Worm (Caenorhabditis elegans) whole organism, L1 larva: ENCODE results near the gene R07E5.15.

ENCODE experiments used
- C16A3.4 ChIP-seq: fragments of 150-350 bp; optimal IDR thresholded peaks from 2 replicates; lab custom pipeline; 2014; ENCODE audit warnings: missing biosample characterization, missing genetic modification characterization
- aha-1 ChIP-seq: fragments of 150-350 bp; optimal IDR thresholded peaks from 2 replicates; lab custom pipeline; 2014; ENCODE audit warnings: missing biosample characterization, missing genetic modification characterization
- ces-1 ChIP-seq: fragments of 150-350 bp; optimal IDR thresholded peaks from 2 replicates; lab custom pipeline; 2014; ENCODE audit warnings: missing biosample characterization, missing genetic modification reagents, missing genetic modification characterization
- fkh-10 ChIP-seq: sonication (generic microtip); optimal IDR thresholded peaks from 2 replicates; lab custom pipeline; 2017; ENCODE audit warnings: missing biosample characterization, missing genetic modification reagents, missing genetic modification characterization
- lin-39 ChIP-seq: fragments of 150-350 bp; optimal IDR thresholded peaks from 2 replicates; lab custom pipeline; 2014; ENCODE audit warnings: missing biosample characterization, missing genetic modification reagents, missing genetic modification characterization
- mdl-1 ChIP-seq, 2 experiments: fragments of 150-350 bp; optimal IDR thresholded peaks; 2 replicates each; lab custom pipeline; 2014 to 2017; ENCODE audit warnings: missing biosample characterization in 2 of 2, missing genetic modification characterization in 2 of 2, inconsistent platforms in 1 of 2
- nhr-20 ChIP-seq: sonication (generic microtip); optimal IDR thresholded peaks from 2 replicates; lab custom pipeline; 2016; ENCODE audit warnings: mild to moderate bottlenecking, missing genetic modification characterization, missing compliant biosample characterization
- unc-62 ChIP-seq: fragments of 150-350 bp; optimal IDR thresholded peaks from 2 replicates; lab custom pipeline; 2014; ENCODE audit warnings: missing biosample characterization, missing genetic modification reagents, missing genetic modification characterization

ce11 chrIII:4448029-4448428 is 46.8 kb downstream of the R07E5.15 start:
- TF ChIP-seq unc-62 (GFP tag; lab: Kevin White, UChicago), result no peak
- no peak for TF ChIP-seq fkh-10 (GFP tag; lab: Kevin White, UChicago)
- TF ChIP-seq nhr-20 (tag; lab: Kevin White, UChicago), result no peak
- TF ChIP-seq lin-39 (tag; lab: Kevin White, UChicago), result no peak
- no peak for TF ChIP-seq aha-1 (tag; lab: Kevin White, UChicago)
- no peak for TF ChIP-seq ces-1 (GFP tag; lab: Kevin White, UChicago)
- TF ChIP-seq C16A3.4 (tag; lab: Kevin White, UChicago), result no peak
- TF ChIP-seq mdl-1 (tag; optimal IDR thresholded peaks at IDR 0.05; lab: Kevin White, UChicago), result no peak
